Fruit fly (Drosophila melanogaster): Measurements from ENCODE around the gene CG6244.

The CG6244 gene

DNA sequence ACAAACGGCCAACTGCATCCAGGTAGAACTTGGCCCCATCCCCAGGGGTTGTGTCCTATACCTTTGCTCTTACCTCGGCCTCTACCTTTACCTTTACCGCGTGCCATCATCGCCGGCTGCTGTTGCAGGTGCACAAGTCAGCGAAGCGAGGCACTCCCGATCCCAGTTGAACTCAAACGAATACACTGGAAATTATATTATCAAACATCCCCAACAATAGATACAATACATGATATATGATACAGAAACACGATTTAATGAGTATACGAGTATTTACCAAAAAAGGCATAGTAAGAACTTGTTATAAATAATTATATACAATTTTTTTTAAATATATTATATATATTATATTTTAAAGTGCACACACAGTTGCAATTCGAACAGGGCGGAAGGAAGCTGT, 39.1 kb downstream of the CG6244 start (continued):
- TF ChIP-seq CG11093 (GFP tag; IDR thresholded peaks at IDR 0.05) (no peak), MESR4 (GFP tag; optimal IDR thresholded peaks at IDR 0.05) (no peak), CG13624 (GFP tag; optimal IDR thresholded peaks at IDR 0.05) (no peak), CG9437 (GFP tag; optimal IDR thresholded peaks at IDR 0.05) (no peak), Hr39 (optimal IDR thresholded peaks at IDR 0.05) (no peak), gfzf (GFP tag; optimal IDR thresholded peaks at IDR 0.05) (no peak), Usf (GFP tag; optimal IDR thresholded peaks at IDR 0.05) (no peak), CG10979 (tag; optimal IDR thresholded peaks at IDR 0.05) (peak; percentile 59), HLH54F (GFP tag; optimal IDR thresholded peaks at IDR 0.05) (no peak), tll (GFP tag; optimal IDR thresholded peaks at IDR 0.05) (peak in 1 of 2 experiments; percentile 2), crp (GFP tag; optimal IDR thresholded peaks at IDR 0.05) (no peak), CG10543 (GFP tag; optimal IDR thresholded peaks at IDR 0.05) (no peak), CG15479 (GFP tag; optimal IDR thresholded peaks at IDR 0.05) (peak; percentile 66), HmgZ (tag; optimal IDR thresholded peaks at IDR 0.05) (no peak), dan (GFP tag; IDR thresholded peaks at IDR 0.05) (peak; percentile 38; the same call in 1 of the 2 replicates)

DNA sequence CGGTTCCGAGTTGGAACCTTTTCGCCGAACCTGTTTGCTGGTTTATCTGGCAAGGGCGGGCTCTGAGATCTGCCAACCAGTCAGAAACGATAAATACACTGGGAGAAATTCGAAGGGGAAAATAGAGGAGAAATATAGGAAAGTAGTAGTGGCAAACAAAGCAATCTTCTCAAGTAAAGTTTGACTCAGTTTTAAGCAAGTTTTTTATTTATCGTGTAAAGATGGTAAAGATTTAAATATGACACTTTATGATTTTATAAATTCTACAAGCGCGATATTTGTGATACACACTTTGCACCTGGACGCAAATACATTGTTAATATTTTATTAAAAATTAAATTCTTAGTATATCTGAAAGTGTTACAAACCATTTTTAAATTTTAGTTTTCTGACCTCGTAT, 39.5 kb downstream of the CG6244 start:
- TF ChIP-seq CG4820 (GFP tag; optimal IDR thresholded peaks at IDR 0.05) (no peak), tio (GFP tag; optimal IDR thresholded peaks at IDR 0.05) (peak; percentile 39), zf30C (GFP tag; optimal IDR thresholded peaks at IDR 0.05) (peak; percentile 72), gem (tag; optimal IDR thresholded peaks at IDR 0.05) (peak; percentile 14), Ets65A (GFP tag) (peak; percentile 91), CG10274 (GFP tag; optimal IDR thresholded peaks at IDR 0.05) (no peak), lola (GFP tag; optimal IDR thresholded peaks at IDR 0.05) (peak in 1 of 3 experiments; percentile 54), CG3281 (GFP tag; optimal IDR thresholded peaks at IDR 0.05) (no peak), CG6254 (GFP tag; optimal IDR thresholded peaks at IDR 0.05) (no peak), Mes4 (GFP tag; optimal IDR thresholded peaks at IDR 0.05) (no peak), CG2889 (GFP tag; IDR thresholded peaks at IDR 0.05) (no peak), nmo (GFP tag; optimal IDR thresholded peaks at IDR 0.05) (peak; percentile 15), CG8765 (GFP tag; IDR thresholded peaks at IDR 0.05) (0 out of 2 replicates have a peak, but pooled peaks have one; percentile 45), CG2712 (tag; optimal IDR thresholded peaks at IDR 0.05) (peak; percentile 41), CG8924 (tag; optimal IDR thresholded peaks at IDR 0.05) (peak; percentile 10), trem (tag; optimal IDR thresholded peaks at IDR 0.05) (peak; percentile 2), gt (GFP tag; IDR thresholded peaks at IDR 0.05) (no peak), fd102C (GFP tag; optimal IDR thresholded peaks at IDR 0.05) (peak; percentile 5), Xrp1 (GFP tag; IDR thresholded peaks at IDR 0.05) (peak; percentile 11; the same call in 1 of the 2 replicates), CG7556 (GFP tag; optimal IDR thresholded peaks at IDR 0.05) (no peak), NK7.1 (GFP tag; optimal IDR thresholded peaks at IDR 0.05) (no peak), CG3847 (GFP tag; IDR thresholded peaks at IDR 0.05) (no peak), CG9609 (GFP tag; optimal IDR thresholded peaks at IDR 0.05) (no peak), hkb (optimal IDR thresholded peaks at IDR 0.05) (no peak), hkb (GFP tag; IDR thresholded peaks at IDR 0.05) (no peak), vnd (GFP tag; IDR thresholded peaks at IDR 0.05; ENCODE audit: partially characterized antibody) (no peak), D19A (tag; optimal IDR thresholded peaks at IDR 0.05) (no peak), CG16815 (GFP tag; optimal IDR thresholded peaks at IDR 0.05) (peak; percentile 26), sr (GFP tag; IDR thresholded peaks at IDR 0.05) (no peak), E2f1 (GFP tag; IDR thresholded peaks at IDR 0.05) (no peak), crc (GFP tag; optimal IDR thresholded peaks at IDR 0.05) (no peak), CG9727 (GFP tag; optimal IDR thresholded peaks at IDR 0.05) (peak; percentile 68), bowl (GFP tag; IDR thresholded peaks at IDR 0.05) (no peak), CoRest (tag; optimal IDR thresholded peaks at IDR 0.05) (peak; percentile 10), ttk (GFP tag; IDR thresholded peaks at IDR 0.05) (no peak), CG12942 (GFP tag; optimal IDR thresholded peaks at IDR 0.05) (no peak), Bdp1 (GFP tag; optimal IDR thresholded peaks at IDR 0.05) (no peak)

Data from whole organism, embryonic.